Fruit fly (Drosophila melanogaster) whole organism, embryonic: ENCODE data around the gene alien.

Experiments used
- B-H2 ChIP-seq: fragments of 200-800 bp; sonication (Bioruptor generic); optimal IDR thresholded peaks from 2 replicates; lab custom pipeline; 2018; ENCODE audit warnings: missing biosample characterization, mild to moderate bottlenecking, missing genetic modification characterization
- CG1024 ChIP-seq: fragments of 200-800 bp; sonication (Bioruptor generic); IDR thresholded peaks from 2 replicates; pipeline ENCODE4 v1.3.6; 2022; ENCODE audit warnings: missing biosample characterization, missing genetic modification characterization
- CG10274 ChIP-seq: fragments of 200-800 bp; sonication (Bioruptor generic); optimal IDR thresholded peaks from 3 replicates; lab custom pipeline; 2017; ENCODE audit warnings: missing biosample characterization, mild to moderate bottlenecking, missing genetic modification characterization
- CG11456 ChIP-seq: fragments of 200-800 bp; sonication (Bioruptor generic); IDR thresholded peaks from 3 replicates; pipeline ENCODE4 v1.3.6; 2022; ENCODE audit warnings: missing biosample characterization, missing genetic modification characterization
- CG12659 ChIP-seq: fragments of 200-800 bp; sonication (Bioruptor generic); optimal IDR thresholded peaks from 3 replicates; lab custom pipeline; 2017; ENCODE audit warnings: mild to moderate bottlenecking, missing biosample characterization, missing genetic modification reagents, missing genetic modification characterization
- CG16813 ChIP-seq: fragments of 200-800 bp; sonication (Bioruptor generic); IDR thresholded peaks from 3 replicates; pipeline ENCODE4 v1.3.6; 2022; ENCODE audit warnings: missing biosample characterization, missing genetic modification characterization; ENCODE audit not compliant: partially characterized antibody
- CG17385 ChIP-seq: fragments of 200-800 bp; sonication (Bioruptor generic); optimal IDR thresholded peaks from 3 replicates; lab custom pipeline; 2018; ENCODE audit warnings: missing biosample characterization, mild to moderate bottlenecking, missing genetic modification characterization
- CG18599 ChIP-seq: fragments of 200-800 bp; sonication (Bioruptor generic); optimal IDR thresholded peaks from 3 replicates; lab custom pipeline; 2017; ENCODE audit warnings: missing biosample characterization, missing genetic modification characterization, mild to moderate bottlenecking, moderate library complexity, missing genetic modification reagents
- CG2678 ChIP-seq: fragments of 200-800 bp; sonication (Bioruptor generic); optimal IDR thresholded peaks from 3 replicates; lab custom pipeline; 2019; ENCODE audit warnings: missing biosample characterization, mild to moderate bottlenecking, missing genetic modification characterization, moderate library complexity
- CG34224 ChIP-seq: fragments of 200-800 bp; sonication (Bioruptor generic); IDR thresholded peaks from 3 replicates; pipeline ENCODE4 v1.3.6; 2022; ENCODE audit warnings: missing biosample characterization, missing genetic modification characterization; ENCODE audit not compliant: partially characterized antibody
- CG34422 ChIP-seq: fragments of 200-800 bp; sonication (Bioruptor generic); IDR thresholded peaks from 3 replicates; pipeline ENCODE4 v1.3.6; 2022; ENCODE audit warnings: missing biosample characterization, missing genetic modification characterization
- CG4282 ChIP-seq: fragments of 200-800 bp; sonication (Bioruptor generic); optimal IDR thresholded peaks from 2 replicates; lab custom pipeline; 2016; ENCODE audit warnings: missing biosample characterization, missing genetic modification characterization
- CG4854 ChIP-seq: fragments of 200-800 bp; sonication (Bioruptor generic); optimal IDR thresholded peaks from 2 replicates; lab custom pipeline; 2016; ENCODE audit warnings: missing biosample characterization, missing genetic modification characterization, inconsistent platforms
- CG8388 ChIP-seq: fragments of 200-800 bp; sonication (Bioruptor generic); optimal IDR thresholded peaks from 2 replicates; lab custom pipeline; 2019; ENCODE audit warnings: missing biosample characterization, mild to moderate bottlenecking, missing genetic modification characterization, moderate library complexity
- Dp ChIP-seq: fragments of 200-800 bp; sonication (Bioruptor generic); optimal IDR thresholded peaks from 2 replicates; lab custom pipeline; 2018; ENCODE audit warnings: missing biosample characterization, mild to moderate bottlenecking, missing genetic modification characterization, moderate library complexity
- Dref ChIP-seq: fragments of 200-800 bp; sonication (Bioruptor generic); IDR thresholded peaks from 2 replicates; pipeline ENCODE4 v1.3.6; 2022; ENCODE audit warnings: missing biosample characterization, missing genetic modification characterization
- E2f2 ChIP-seq: fragments of 200-800 bp; sonication (Bioruptor generic); IDR thresholded peaks from 2 replicates; pipeline ENCODE4 v1.3.6; 2022; ENCODE audit warnings: missing biosample characterization, missing genetic modification characterization
- Hr39 ChIP-seq: fragments of >200 bp; optimal IDR thresholded peaks from 2 replicates; lab custom pipeline; 2017
- Max ChIP-seq: fragments of 200-800 bp; sonication (Bioruptor generic); optimal IDR thresholded peaks from 2 replicates; lab custom pipeline; 2016; ENCODE audit warnings: missing biosample characterization, mild to moderate bottlenecking, missing genetic modification characterization
- Spps ChIP-seq: fragments of 200-800 bp; sonication (Bioruptor generic); optimal IDR thresholded peaks from 2 replicates; lab custom pipeline; 2018; ENCODE audit warnings: missing biosample characterization, mild to moderate bottlenecking, missing genetic modification characterization
- Sry-β ChIP-seq: fragments of 200-800 bp; sonication (Bioruptor generic); optimal IDR thresholded peaks from 2 replicates; lab custom pipeline; 2018; ENCODE audit warnings: missing biosample characterization, mild to moderate bottlenecking, missing genetic modification characterization, moderate library complexity
- crol ChIP-seq: fragments of 200-800 bp; sonication (Bioruptor generic); IDR thresholded peaks from 2 replicates; pipeline ENCODE4 v1.3.6; 2022; ENCODE audit warnings: missing biosample characterization, missing genetic modification characterization
- cwo ChIP-seq: fragments of 200-800 bp; sonication (Bioruptor generic); optimal IDR thresholded peaks from 3 replicates; lab custom pipeline; 2017; ENCODE audit warnings: missing biosample characterization, missing genetic modification characterization, mild to moderate bottlenecking, moderate library complexity, missing genetic modification reagents
- exex ChIP-seq: fragments of 200-800 bp; sonication (Bioruptor generic); optimal IDR thresholded peaks from 4 replicates; lab custom pipeline; 2018; ENCODE audit warnings: missing biosample characterization, mild to moderate bottlenecking, missing genetic modification characterization, moderate library complexity
- gce ChIP-seq: fragments of 200-800 bp; sonication (Bioruptor generic); IDR thresholded peaks from 3 replicates; pipeline ENCODE4 v1.3.6; 2022; ENCODE audit warnings: missing biosample characterization, missing genetic modification characterization
- gcm ChIP-seq: fragments of 200-800 bp; sonication (Bioruptor generic); optimal IDR thresholded peaks from 2 replicates; lab custom pipeline; 2019; ENCODE audit warnings: missing biosample characterization, mild to moderate bottlenecking, missing genetic modification characterization, moderate library complexity
- hb ChIP-seq: fragments of 200-800 bp; sonication (Bioruptor generic); IDR thresholded peaks from 3 replicates; pipeline ENCODE4 v1.3.6; 2022; ENCODE audit warnings: missing biosample characterization, missing genetic modification characterization; ENCODE audit not compliant: partially characterized antibody
- her ChIP-seq: fragments of 200-800 bp; sonication (Bioruptor generic); optimal IDR thresholded peaks from 2 replicates; lab custom pipeline; 2016; ENCODE audit warnings: missing biosample characterization, missing genetic modification characterization
- ind ChIP-seq: fragments of 200-800 bp; sonication (Bioruptor generic); optimal IDR thresholded peaks from 3 replicates; lab custom pipeline; 2016; ENCODE audit warnings: missing biosample characterization, missing genetic modification characterization
- lbe ChIP-seq: fragments of 200-800 bp; sonication (Bioruptor generic); optimal IDR thresholded peaks from 2 replicates; lab custom pipeline; 2016; ENCODE audit warnings: missing biosample characterization, mild to moderate bottlenecking, missing genetic modification characterization
- nerfin-2 ChIP-seq: fragments of 200-800 bp; sonication (Bioruptor generic); IDR thresholded peaks from 2 replicates; pipeline ENCODE4 v1.3.6; 2022; ENCODE audit warnings: missing biosample characterization, missing genetic modification characterization; ENCODE audit not compliant: partially characterized antibody
- odd ChIP-seq: fragments of 200-800 bp; sonication (Bioruptor generic); optimal IDR thresholded peaks from 2 replicates; lab custom pipeline; 2017; ENCODE audit warnings: missing biosample characterization, mild to moderate bottlenecking, missing genetic modification characterization
- pan ChIP-seq, 4 experiments: fragments of >200 bp in 3 of 4; fragments of 200-800 bp in 1 of 4; sonication (Bioruptor generic) in 1 of 4; optimal IDR thresholded peaks in 3 of 4; IDR thresholded peaks in 1 of 4; 2 replicates each; pipeline versions ENCODE4 v1.3.6 to Lab custom; 2017 to 2022; ENCODE audit warnings: missing biosample characterization in 2 of 4, missing genetic modification characterization in 2 of 4, mixed read lengths in 1 of 4
- repo ChIP-seq: fragments of 200-800 bp; sonication (Bioruptor generic); optimal IDR thresholded peaks from 2 replicates; lab custom pipeline; 2016; ENCODE audit warnings: missing biosample characterization, missing genetic modification characterization
- schlank ChIP-seq: fragments of 200-800 bp; sonication (Bioruptor generic); optimal IDR thresholded peaks from 2 replicates; lab custom pipeline; 2018; ENCODE audit warnings: missing biosample characterization, mild to moderate bottlenecking, missing genetic modification characterization
- tap ChIP-seq: fragments of 200-800 bp; optimal IDR thresholded peaks from 3 replicates; lab custom pipeline; 2019; ENCODE audit warnings: missing biosample characterization, mild to moderate bottlenecking, missing genetic modification characterization, moderate library complexity
- tna ChIP-seq: fragments of 200-800 bp; sonication (Bioruptor generic); IDR thresholded peaks from 2 replicates; pipeline ENCODE4 v1.3.6; 2022; ENCODE audit warnings: missing biosample characterization, missing genetic modification characterization; ENCODE audit not compliant: partially characterized antibody
- toy ChIP-seq: fragments of 200-800 bp; sonication (Bioruptor generic); IDR thresholded peaks from 2 replicates; pipeline ENCODE4 v1.3.6; 2022; ENCODE audit warnings: missing biosample characterization, missing genetic modification characterization
- trem ChIP-seq: fragments of 200-800 bp; optimal IDR thresholded peaks from 3 replicates; lab custom pipeline; 2019; ENCODE audit warnings: missing biosample characterization, mild to moderate bottlenecking, missing genetic modification characterization, moderate library complexity
- vnd ChIP-seq: fragments of 200-800 bp; sonication (Bioruptor generic); IDR thresholded peaks from 3 replicates; pipeline ENCODE4 v1.3.6; 2022; ENCODE audit warnings: missing biosample characterization, missing genetic modification characterization; ENCODE audit not compliant: partially characterized antibody
- zen2 ChIP-seq: fragments of 200-800 bp; sonication (Bioruptor generic); IDR thresholded peaks from 3 replicates; pipeline ENCODE4 v1.3.6; 2022; ENCODE audit warnings: missing biosample characterization, missing genetic modification characterization; ENCODE audit not compliant: partially characterized antibody
- zfh1 ChIP-seq: fragments of 200-800 bp; sonication (Bioruptor generic); IDR thresholded peaks from 3 replicates; pipeline ENCODE4 v1.3.6; 2022; ENCODE audit warnings: missing biosample characterization, missing genetic modification characterization

The alien gene

dm6 chr2L:8958046-8958497 is 39.1 kb downstream of the alien start (continued):
- TF ChIP-seq trem (tag; lab: Kevin White, UChicago), result peak; percentile 92
- TF ChIP-seq CG34224 (GFP tag; lab: Robert Waterston, UW), result no peak
- TF ChIP-seq schlank (tag; lab: Kevin White, UChicago), result peak; percentile 75
- peak; percentile 85 for TF ChIP-seq crol (GFP tag; lab: Robert Waterston, UW)
- TF ChIP-seq tna (GFP tag; lab: Robert Waterston, UW), result no peak; the same call in 1 of the 2 replicates
- peak; percentile 91 for TF ChIP-seq toy
- peak; percentile 84 for TF ChIP-seq B-H2 (GFP tag; lab: Kevin White, UChicago)
- TF ChIP-seq CG4282 (GFP tag; lab: Kevin White, UChicago), result peak; percentile 78
- TF ChIP-seq Dref (GFP tag; lab: Robert Waterston, UW), result no peak
- peak; percentile 80 for TF ChIP-seq cwo (GFP tag; lab: Kevin White, UChicago)
- peak; percentile 98 for TF ChIP-seq zfh1 (GFP tag; lab: Robert Waterston, UW)
- peak; percentile 84 for TF ChIP-seq CG4854 (GFP tag; lab: Kevin White, UChicago)
- TF ChIP-seq CG2678, result peak; percentile 94
- TF ChIP-seq CG34422 (GFP tag; lab: Robert Waterston, UW), result peak; percentile 99
- TF ChIP-seq vnd (GFP tag; lab: Robert Waterston, UW), result no peak
- TF ChIP-seq CG8388 (GFP tag; lab: Kevin White, UChicago), result peak; percentile 94
- peak; percentile 94 for TF ChIP-seq gcm (GFP tag; lab: Kevin White, UChicago)
- TF ChIP-seq Dp (GFP tag; lab: Kevin White, UChicago), result peak; percentile 94
- peak; percentile 53 for TF ChIP-seq Sry-β
- TF ChIP-seq lbe, result no peak
- peak; percentile 94 for TF ChIP-seq CG1024
- peak; percentile 91 for TF ChIP-seq ind (GFP tag; lab: Kevin White, UChicago)
- TF ChIP-seq CG11456 (GFP tag; lab: Robert Waterston, UW), result no peak; the same call in none of the 3 replicates
- peak; percentile 92 for TF ChIP-seq Spps (tag; lab: Kevin White, UChicago)
- no peak for TF ChIP-seq CG16813 (GFP tag; lab: Robert Waterston, UW)
- peak; percentile 93 for TF ChIP-seq CG12659 (GFP tag; lab: Kevin White, UChicago)
- peak; percentile 86 for TF ChIP-seq repo (GFP tag; lab: Kevin White, UChicago)
- peak; percentile 98 for TF ChIP-seq E2f2 (GFP tag; lab: Robert Waterston, UW)
- peak; percentile 83 for TF ChIP-seq her (GFP tag; lab: Kevin White, UChicago)
- no peak for TF ChIP-seq nerfin-2 (GFP tag; lab: Robert Waterston, UW)
- TF ChIP-seq CG10274, result peak; percentile 44
- TF ChIP-seq CG17385 (GFP tag; lab: Kevin White, UChicago), result peak; percentile 86
- TF ChIP-seq CG18599 (GFP tag; lab: Kevin White, UChicago), result peak; percentile 95
- TF ChIP-seq tap (tag; lab: Kevin White, UChicago), result peak; percentile 87
- TF ChIP-seq gce, result peak; percentile 96
- TF ChIP-seq hb (GFP tag; lab: Robert Waterston, UW), result no peak
- no peak for TF ChIP-seq pan (optimal IDR thresholded peaks at IDR 0.05; lab: Kevin White, UChicago)
- TF ChIP-seq pan (GFP tag; optimal IDR thresholded peaks at IDR 0.05 in 1 of 2, IDR thresholded peaks at IDR 0.05 in 1 of 2), result peak in 1 of 2 experiments; percentile 99
- TF ChIP-seq Max, result peak; percentile 82
- TF ChIP-seq exex (tag; lab: Kevin White, UChicago), result peak; percentile 66
- TF ChIP-seq Hr39 (lab: Kevin White, UChicago), result no peak
- no peak for TF ChIP-seq zen2 (GFP tag; lab: Robert Waterston, UW)
- peak; percentile 70 for TF ChIP-seq odd (GFP tag; lab: Kevin White, UChicago)
